Worm (Caenorhabditis elegans) whole organism, late embryonic: Measurements from ENCODE around the gene Y43F8B.3.

ENCODE experiments used
- ama-1 ChIP-seq: fragments of 150-350 bp; optimal IDR thresholded peaks from 2 replicates; lab custom pipeline; 2014
- gmeb-2 ChIP-seq: sonication (generic microtip); optimal IDR thresholded peaks from 2 replicates; lab custom pipeline; 2016; ENCODE audit warnings: missing genetic modification characterization, inconsistent platforms, missing compliant biosample characterization
- nhr-11 ChIP-seq: fragments of 150-350 bp; optimal IDR thresholded peaks from 2 replicates; lab custom pipeline; 2014; ENCODE audit warnings: missing biosample characterization, missing genetic modification characterization
- sdc-2 ChIP-seq: sonication (generic microtip); optimal IDR thresholded peaks from 2 replicates; lab custom pipeline; 2016; ENCODE audit warnings: missing genotype, missing genetic modification characterization, missing compliant biosample characterization
- unc-86 ChIP-seq: sonication (generic microtip); optimal IDR thresholded peaks from 2 replicates; lab custom pipeline; 2016; ENCODE audit warnings: missing genetic modification characterization, missing compliant biosample characterization

DNA sequence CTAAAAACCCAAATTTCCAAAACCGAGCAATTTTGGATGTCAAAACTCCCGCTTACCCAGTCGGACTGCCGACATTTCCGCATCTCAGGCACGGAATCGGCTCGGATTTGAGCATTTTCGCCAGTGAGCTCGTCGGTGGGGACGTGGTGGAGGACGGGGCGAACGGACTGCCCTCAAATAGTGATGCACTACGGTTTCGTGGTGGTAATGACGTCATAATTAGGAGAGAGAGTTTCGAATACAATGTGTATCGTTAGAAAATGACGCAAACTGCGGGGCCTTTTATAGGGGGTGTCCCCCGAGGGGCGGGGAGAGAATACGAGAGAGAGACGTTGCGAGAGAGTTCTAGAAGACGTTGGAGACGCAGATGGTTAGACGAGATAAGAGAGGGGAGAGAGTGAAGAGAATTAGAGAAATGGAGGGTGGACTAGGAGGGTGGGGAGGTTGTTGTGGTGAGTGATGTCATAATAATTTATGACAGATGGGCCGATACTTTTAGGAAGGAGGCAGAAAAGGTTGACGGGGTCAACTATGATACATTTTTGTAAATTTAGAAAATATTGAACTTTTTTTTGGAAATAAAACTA lies 19.7 kb downstream of the Y43F8B.3 start:
- TF ChIP-seq unc-86 (tag; lab: Kevin White, UChicago) = no peak
- no peak for TF ChIP-seq nhr-11 (tag; lab: Kevin White, UChicago)
- peak; percentile 29 for TF ChIP-seq gmeb-2 (tag; lab: Kevin White, UChicago)
- TF ChIP-seq ama-1 = peak; percentile 94
- no peak for TF ChIP-seq sdc-2 (tag; lab: Kevin White, UChicago)
